Worm (Caenorhabditis elegans) whole organism, dauer: ENCODE measurements around the gene T07G12.2.

Source experiments
- unc-62 ChIP-seq: sonication (generic microtip); optimal IDR thresholded peaks from 2 replicates; lab custom pipeline; 2017; ENCODE audit warnings: missing biosample characterization, missing genetic modification reagents, missing genetic modification characterization

T07G12.2 gene

DNA sequence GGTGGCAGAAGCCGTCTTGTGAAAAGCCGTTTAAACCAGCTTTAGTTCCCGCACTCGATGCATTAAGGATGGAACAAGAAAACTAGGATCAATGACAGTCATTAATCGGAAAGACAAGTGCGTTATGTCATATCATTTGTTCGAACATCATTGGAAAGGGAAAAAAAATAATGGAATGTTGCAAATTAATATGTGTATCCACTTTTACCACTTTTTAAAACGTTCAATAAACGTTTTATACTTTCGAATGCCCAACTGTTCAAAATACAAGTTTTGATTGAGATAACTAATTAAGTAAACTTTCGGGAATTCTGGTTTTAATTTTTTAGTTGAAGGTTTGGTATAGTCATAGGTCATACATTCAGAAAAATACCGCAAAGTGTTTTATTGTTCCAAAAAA, 15.4 kb upstream of the T07G12.2 start, which contains the start of gene C02F4.4:
C02F4.4 (minus strand) TSS at position 101 of the 400 bp plus-strand sequence.
- TF ChIP-seq unc-62 (GFP tag; lab: Kevin White, UChicago) = no peak

DNA sequence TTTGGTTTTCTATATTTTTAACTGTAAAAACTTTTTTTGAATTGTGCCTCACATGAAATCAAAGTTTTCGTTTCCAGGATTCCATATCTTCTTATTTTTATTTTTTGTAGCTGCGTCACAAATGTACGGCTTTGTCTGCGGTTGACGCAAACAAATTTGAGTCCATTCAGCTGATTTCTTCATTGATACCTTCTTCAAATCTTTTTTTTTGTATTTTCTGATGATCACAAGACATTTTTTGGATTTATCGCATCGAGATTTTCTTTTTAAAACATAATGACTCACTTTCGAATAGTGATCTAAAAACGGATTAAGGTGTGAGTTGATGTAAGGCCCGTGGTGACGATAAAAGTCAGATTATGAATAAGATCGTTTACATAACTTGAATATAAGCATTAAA, 11.9 kb upstream of the T07G12.2 start:
- no peak for TF ChIP-seq unc-62 (GFP tag; lab: Kevin White, UChicago)

DNA sequence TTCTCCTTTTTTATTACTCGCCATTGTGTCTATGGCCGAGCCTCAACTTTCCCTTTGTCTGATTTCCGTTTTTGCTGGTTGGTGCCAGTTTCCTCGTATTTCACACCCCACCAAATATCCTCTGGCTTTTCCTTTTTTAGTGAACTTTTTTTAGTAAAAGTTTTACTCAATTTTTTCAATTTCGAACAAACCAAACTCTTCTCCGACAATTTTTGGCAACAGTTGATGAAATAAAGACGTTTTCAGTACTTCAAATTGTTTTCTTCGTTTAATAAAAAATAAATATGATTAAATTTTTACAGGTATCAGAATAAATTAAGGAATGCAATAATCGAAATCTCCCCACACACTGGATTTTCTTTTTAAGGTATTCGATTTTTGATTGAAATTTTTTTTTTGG, 9.4 kb upstream of the T07G12.2 start, which contains the start of gene cal-4:
cal-4 (plus strand) TSS at position 301 of the 400 bp plus-strand sequence.
- TF ChIP-seq unc-62 (GFP tag; lab: Kevin White, UChicago) = no peak

DNA sequence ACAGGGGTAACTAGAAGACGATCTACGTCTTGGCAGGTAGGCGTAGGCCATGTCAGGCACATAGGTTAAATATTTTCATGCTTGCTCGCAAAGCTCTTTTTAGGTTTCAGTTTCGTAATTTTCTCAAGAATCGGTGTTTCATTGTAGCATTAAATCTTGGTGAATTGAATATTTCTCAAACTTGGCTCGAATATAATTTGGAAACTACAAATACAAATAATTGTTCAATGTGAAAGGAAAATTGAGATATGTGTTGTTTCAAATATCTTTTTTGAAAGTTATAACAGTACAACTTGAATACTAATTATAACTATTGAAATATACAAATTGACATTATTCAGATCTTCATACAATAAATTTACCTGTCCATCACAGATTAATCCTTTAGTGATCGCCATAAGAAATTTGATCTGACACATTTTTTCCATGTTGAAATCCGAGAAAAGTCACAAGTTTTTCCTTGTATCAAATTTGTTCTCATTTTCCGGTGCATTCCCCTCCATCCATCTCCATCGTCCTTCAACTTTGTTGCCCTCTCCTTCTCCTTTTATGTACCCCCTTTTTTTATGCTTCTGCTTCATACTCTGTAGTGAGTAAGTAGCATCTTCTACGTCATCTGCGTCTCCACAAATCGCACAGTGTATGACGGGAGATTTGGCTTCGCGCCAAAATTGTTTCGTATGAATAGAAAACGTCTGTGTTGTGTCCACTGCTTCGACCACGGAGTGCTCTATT, 6.2 kb upstream of the T07G12.2 start, which contains the start of gene C02F4.5:
C02F4.5 (minus strand) TSS at position 51 of the 735 bp plus-strand sequence.
- TF ChIP-seq unc-62 (GFP tag; lab: Kevin White, UChicago) = no peak

- TF ChIP-seq unc-62 (GFP tag; lab: Kevin White, UChicago) = no peak
Measured at ce11 chrIV:10533639-10534038, 3.1 kb downstream of the T07G12.2 start, which contains the start of gene T07G12.3. TSS of gene T07G12.3 (plus strand) at chrIV:10533939.

DNA sequence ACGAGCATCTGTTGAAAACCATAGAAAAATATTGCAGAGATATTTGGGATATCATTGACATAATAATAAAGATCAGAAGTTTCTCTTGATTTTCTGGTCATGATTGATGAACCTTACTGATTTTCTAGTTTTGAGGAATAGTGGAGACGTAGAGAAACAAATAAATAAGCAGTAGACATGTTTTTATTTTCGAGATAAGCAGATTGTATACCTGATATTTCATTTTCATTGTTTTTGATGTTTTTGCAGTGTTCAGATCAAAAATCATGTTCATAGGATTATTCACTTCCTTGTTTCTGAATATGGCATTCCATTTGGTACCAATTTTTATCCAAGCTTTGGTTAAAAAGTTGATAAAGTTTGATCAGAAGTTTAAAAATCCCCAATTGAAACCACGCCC, 8.1 kb downstream of the T07G12.2 start, which contains the start of gene T07G12.4:
T07G12.4 (minus strand) TSS at position 101 of the 400 bp plus-strand sequence.
- TF ChIP-seq unc-62 (GFP tag; lab: Kevin White, UChicago) = no peak

- TF ChIP-seq unc-62 (GFP tag; lab: Kevin White, UChicago) = no peak
Measured at ce11 chrIV:10542283-10542682, 11.8 kb downstream of the T07G12.2 start.

DNA sequence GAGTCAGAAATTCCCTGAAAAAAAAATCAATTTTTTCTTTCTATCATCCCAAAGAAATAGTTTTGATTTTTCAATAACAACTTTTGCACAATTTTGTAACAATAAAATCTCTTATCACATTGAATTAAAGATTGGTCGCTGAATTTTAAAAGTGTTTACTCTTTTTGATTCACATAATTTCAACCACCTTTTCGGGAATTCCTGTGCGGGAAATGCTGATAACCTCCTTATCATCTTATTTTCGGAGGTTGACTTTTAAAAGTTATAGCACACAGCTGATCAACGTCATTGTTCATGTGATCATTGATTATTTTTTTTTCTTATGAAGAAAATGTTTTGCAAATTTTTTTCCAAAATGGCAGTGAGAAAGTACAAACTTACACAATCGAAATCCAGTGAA, 12.9 kb downstream of the T07G12.2 start:
- no peak for TF ChIP-seq unc-62 (GFP tag; lab: Kevin White, UChicago)

DNA sequence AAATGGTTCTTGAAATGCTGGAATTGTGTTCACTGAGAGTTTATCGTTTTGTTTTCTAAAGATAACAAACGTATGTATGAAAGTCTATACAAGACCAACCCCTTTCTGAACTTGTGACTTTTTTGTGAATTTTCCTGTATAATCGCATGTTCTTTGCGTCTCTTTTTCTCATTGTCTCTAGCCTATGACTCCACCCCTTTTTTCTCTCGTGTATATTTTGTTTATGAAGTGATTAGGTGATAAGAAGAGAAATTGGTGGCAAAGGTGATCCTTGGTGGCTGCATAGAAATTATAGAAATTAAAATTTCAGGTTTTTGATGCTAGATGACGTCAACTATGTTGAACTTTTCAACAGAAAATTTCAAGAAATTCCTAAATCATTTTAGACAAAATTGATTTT, 14.5 kb downstream of the T07G12.2 start, which contains the start of gene T07G12.5:
T07G12.5 (minus strand) TSS at position 101 of the 400 bp plus-strand sequence.
- TF ChIP-seq unc-62 (GFP tag; lab: Kevin White, UChicago) = no peak

DNA sequence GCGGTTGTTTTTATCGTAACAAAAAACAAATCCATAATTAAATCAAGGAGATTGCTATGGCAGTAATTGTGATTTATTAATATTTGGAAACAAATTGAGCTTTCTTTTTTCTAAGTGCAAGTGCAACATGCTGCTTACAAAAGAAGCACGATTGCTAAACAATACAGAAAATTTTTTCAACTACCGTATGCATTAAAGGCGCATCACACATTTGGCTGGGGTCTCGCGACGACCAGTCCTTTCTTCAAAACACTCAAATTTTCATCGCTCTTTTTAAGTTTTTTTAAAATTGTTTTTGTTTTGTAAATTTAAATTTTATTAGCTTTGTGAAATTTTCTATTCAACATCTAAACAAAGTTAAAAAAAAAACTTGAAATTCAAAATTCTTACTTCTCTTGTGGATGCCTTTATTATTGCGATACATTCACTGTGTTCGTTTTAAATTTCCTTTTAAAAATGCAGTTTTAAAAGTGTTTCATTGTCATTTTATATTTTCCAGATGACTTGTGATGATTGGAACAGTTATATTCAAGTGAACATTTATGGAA, 16.2 kb downstream of the T07G12.2 start, which contains the start of gene zim-1:
zim-1 (plus strand) TSS at position 498 of the 548 bp plus-strand sequence.
- no peak for TF ChIP-seq unc-62 (GFP tag; lab: Kevin White, UChicago)

- no peak for TF ChIP-seq unc-62 (GFP tag; lab: Kevin White, UChicago)
Measured at ce11 chrIV:10554947-10555346, 24.4 kb downstream of the T07G12.2 start, which contains the start of gene zim-2. TSS of gene zim-2 (plus strand) at chrIV:10555247.

ce11 chrIV:10558415-10558814, 27.9 kb downstream of the T07G12.2 start, which contains the start of gene zim-3:
TSS of gene zim-3 (plus strand) at chrIV:10558715.
- no peak for TF ChIP-seq unc-62 (GFP tag; lab: Kevin White, UChicago)

ce11 chrIV:10561605-10562004, 31.1 kb downstream of the T07G12.2 start, which contains the start of gene him-8:
TSS of gene him-8 (plus strand) at chrIV:10561905.
- no peak for TF ChIP-seq unc-62 (GFP tag; lab: Kevin White, UChicago)

DNA sequence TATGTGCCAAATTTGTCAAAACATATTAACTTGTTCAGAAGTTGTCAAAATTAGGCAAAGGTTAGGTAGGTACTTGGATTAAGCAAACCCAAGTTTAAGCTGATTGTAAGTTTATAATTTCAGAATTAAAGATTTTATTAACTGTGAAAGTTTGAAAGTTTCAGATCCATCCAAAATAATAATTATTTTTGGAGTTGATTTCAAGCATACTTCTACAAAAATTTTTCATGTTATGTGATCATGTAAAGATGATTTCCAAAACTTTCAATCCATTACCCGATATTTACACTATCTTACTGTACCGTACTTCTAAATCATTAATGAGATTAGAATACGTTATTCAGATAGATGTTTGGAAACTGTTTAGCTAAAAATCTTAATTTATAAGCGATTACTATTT, 34.1 kb downstream of the T07G12.2 start:
- no peak for TF ChIP-seq unc-62 (GFP tag; lab: Kevin White, UChicago)

ce11 chrIV:10565282-10565681, 34.8 kb downstream of the T07G12.2 start:
- TF ChIP-seq unc-62 (GFP tag; lab: Kevin White, UChicago) = no peak

- no peak for TF ChIP-seq unc-62 (GFP tag; lab: Kevin White, UChicago)
Measured at ce11 chrIV:10567822-10568221, 37.3 kb downstream of the T07G12.2 start.
